Fruit fly (Drosophila melanogaster) Kc167 (cell line): Measurements from ENCODE around the gene Ent3.

ENCODE experiments used
- Sin3A ChIP-seq: fragments of >200 bp; optimal IDR thresholded peaks from 2 replicates; lab custom pipeline; 2018; ENCODE audit warnings: missing external identifiers
- h ChIP-seq: fragments of >200 bp; optimal IDR thresholded peaks from 3 replicates; lab custom pipeline; 2018; ENCODE audit warnings: missing external identifiers
- insv ChIP-seq: fragments of >200 bp; optimal IDR thresholded peaks from 3 replicates; lab custom pipeline; 2018; ENCODE audit warnings: missing external identifiers
- psq ChIP-seq: fragments of >200 bp; optimal IDR thresholded peaks from 2 replicates; lab custom pipeline; 2017; ENCODE audit warnings: missing external identifiers
- ttk ChIP-seq: sonication (Bioruptor generic); optimal IDR thresholded peaks from 2 replicates; lab custom pipeline; 2017; ENCODE audit warnings: missing external identifiers

- no peak for TF ChIP-seq h (lab: Kevin White, UChicago)
- no peak for TF ChIP-seq ttk (lab: Kevin White, UChicago)
- no peak for TF ChIP-seq psq (lab: Kevin White, UChicago)
- TF ChIP-seq Sin3A (lab: Kevin White, UChicago) = no peak
- no peak for TF ChIP-seq insv
Observed at dm6 chr3L:12862820-12863219, 9.4 kb downstream of the Ent3 start, which contains the start of gene CG10943.
